Fruit fly (Drosophila melanogaster) whole organism, adult: ENCODE measurements around the gene tal-AA.

ENCODE experiments used
- CG12768 ChIP-seq: fragments of 200-800 bp; sonication (Bioruptor generic); optimal IDR thresholded peaks from 2 replicates; lab custom pipeline; 2017; ENCODE audit warnings: missing biosample characterization, missing genetic modification characterization, mild to moderate bottlenecking, moderate library complexity, missing genetic modification reagents
- CG14711 ChIP-seq: fragments of 200-800 bp; sonication (Bioruptor generic); optimal IDR thresholded peaks from 2 replicates; lab custom pipeline; 2018; ENCODE audit warnings: missing biosample characterization, mild to moderate bottlenecking, missing genetic modification characterization, moderate library complexity
- CG1620 ChIP-seq: fragments of 200-800 bp; sonication (Bioruptor generic); optimal IDR thresholded peaks from 2 replicates; lab custom pipeline; 2016; ENCODE audit warnings: missing biosample characterization, missing genetic modification characterization
- CG33017 ChIP-seq: fragments of 200-800 bp; sonication (Bioruptor generic); optimal IDR thresholded peaks from 2 replicates; lab custom pipeline; 2018; ENCODE audit warnings: missing biosample characterization, mild to moderate bottlenecking, missing genetic modification characterization, moderate library complexity
- CG5204 ChIP-seq: fragments of 200-800 bp; sonication (Bioruptor generic); optimal IDR thresholded peaks from 2 replicates; lab custom pipeline; 2016; ENCODE audit warnings: missing biosample characterization, missing genetic modification characterization
- CG7045 ChIP-seq: fragments of 200-800 bp; sonication (Bioruptor generic); optimal IDR thresholded peaks from 2 replicates; lab custom pipeline; 2017; ENCODE audit warnings: missing biosample characterization, mild to moderate bottlenecking, missing genetic modification characterization
- CG7101 ChIP-seq: fragments of 200-800 bp; sonication (Bioruptor generic); optimal IDR thresholded peaks from 2 replicates; lab custom pipeline; 2018; ENCODE audit warnings: missing biosample characterization, mild to moderate bottlenecking, missing genetic modification characterization, moderate library complexity
- Crg-1 ChIP-seq: fragments of 200-800 bp; sonication (Bioruptor generic); optimal IDR thresholded peaks from 2 replicates; lab custom pipeline; 2016; ENCODE audit warnings: missing biosample characterization, missing genetic modification characterization
- Hr96 ChIP-seq: fragments of 200-800 bp; sonication (Bioruptor generic); optimal IDR thresholded peaks from 2 replicates; lab custom pipeline; 2016; ENCODE audit warnings: missing biosample characterization, missing genetic modification characterization
- Mnt ChIP-seq: fragments of 200-800 bp; sonication (Bioruptor generic); optimal IDR thresholded peaks from 2 replicates; lab custom pipeline; 2016; ENCODE audit warnings: missing biosample characterization, mild to moderate bottlenecking, missing genetic modification characterization
- kay ChIP-seq: fragments of 200-800 bp; sonication (Bioruptor generic); peaks from one replicate; lab custom pipeline; 2016; ENCODE audit warnings: missing biosample characterization, missing genetic modification characterization, borderline replicate concordance
- ovo ChIP-seq: fragments of 200-800 bp; sonication (Bioruptor generic); optimal IDR thresholded peaks from 2 replicates; lab custom pipeline; 2016; ENCODE audit warnings: missing biosample characterization, missing genetic modification characterization
- pad ChIP-seq: fragments of 200-800 bp; sonication (Bioruptor generic); optimal IDR thresholded peaks from 3 replicates; lab custom pipeline; 2017; ENCODE audit warnings: missing biosample characterization, missing genetic modification characterization, mild to moderate bottlenecking, moderate library complexity, missing genetic modification reagents
- toe ChIP-seq: fragments of 200-800 bp; sonication (Bioruptor generic); optimal IDR thresholded peaks from 2 replicates; lab custom pipeline; 2016; ENCODE audit warnings: missing biosample characterization, missing genetic modification characterization

DNA sequence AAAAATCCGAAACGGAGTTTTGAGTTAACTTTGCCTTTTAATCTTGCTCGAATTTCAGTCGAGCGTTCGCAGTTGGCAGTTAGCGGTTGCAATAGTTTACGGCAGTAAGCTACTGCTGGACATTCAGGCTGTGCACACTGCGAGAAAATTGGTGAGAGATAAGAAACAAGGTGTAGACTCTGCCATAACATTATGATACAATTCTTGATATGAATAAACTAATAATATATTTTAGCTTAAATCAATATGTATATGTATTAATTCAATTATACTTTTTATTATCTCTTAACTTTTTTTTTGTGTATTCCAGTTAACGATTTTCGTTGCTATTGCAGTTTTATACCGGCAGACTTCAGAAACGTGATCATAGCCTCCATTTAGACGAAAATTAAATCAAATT is 44.4 kb downstream of the tal-AA start:
- no peak for TF ChIP-seq CG7045 (GFP tag; lab: Kevin White, UChicago)
- no peak for TF ChIP-seq Crg-1
- TF ChIP-seq ovo (GFP tag; lab: Kevin White, UChicago) = no peak
- TF ChIP-seq CG14711 (tag; lab: Kevin White, UChicago) = no peak
- no peak for TF ChIP-seq CG7101
- TF ChIP-seq toe (GFP tag; lab: Kevin White, UChicago) = no peak
- no peak for TF ChIP-seq pad (GFP tag; lab: Kevin White, UChicago)
- no peak for TF ChIP-seq CG5204 (GFP tag; lab: Kevin White, UChicago)
- no peak for TF ChIP-seq CG1620
- TF ChIP-seq CG33017 (tag; lab: Kevin White, UChicago) = no peak
- TF ChIP-seq Hr96 (GFP tag; lab: Kevin White, UChicago) = no peak
- TF ChIP-seq kay (GFP tag; lab: Kevin White, UChicago) = no peak
- no peak for TF ChIP-seq CG12768 (GFP tag; lab: Kevin White, UChicago)
- no peak for TF ChIP-seq Mnt (GFP tag; lab: Kevin White, UChicago)
